Worm (Caenorhabditis elegans) whole organism, L3 larva: ENCODE data around the gene srw-63.

Experiments
- egl-27 ChIP-seq: sonication (generic microtip); optimal IDR thresholded peaks from 4 replicates; lab custom pipeline; 2017; ENCODE audit warnings: missing biosample characterization, missing genetic modification reagents, missing genetic modification characterization
- elt-2 ChIP-seq: sonication (generic microtip); optimal IDR thresholded peaks from 2 replicates; lab custom pipeline; 2016; ENCODE audit warnings: missing genetic modification reagents, mild to moderate bottlenecking, missing genetic modification characterization, missing compliant biosample characterization
- lin-39 ChIP-seq: fragments of 150-350 bp; optimal IDR thresholded peaks from 2 replicates; lab custom pipeline; 2018; ENCODE audit warnings: missing biosample characterization, missing genetic modification reagents, missing genetic modification characterization
- nhr-11 ChIP-seq: fragments of 150-350 bp; optimal IDR thresholded peaks from 2 replicates; lab custom pipeline; 2014; ENCODE audit warnings: missing biosample characterization, missing genetic modification characterization
- nhr-12 ChIP-seq: fragments of 150-350 bp; optimal IDR thresholded peaks from 2 replicates; lab custom pipeline; 2014; ENCODE audit warnings: missing biosample characterization, missing genetic modification characterization
- nhr-76 ChIP-seq: fragments of 150-350 bp; sonication (generic microtip); optimal IDR thresholded peaks from 5 replicates; lab custom pipeline; 2014; ENCODE audit warnings: missing biosample characterization, missing genetic modification characterization
- pha-4 ChIP-seq: fragments of 150-350 bp; optimal IDR thresholded peaks from 2 replicates; lab custom pipeline; 2014; ENCODE audit warnings: missing biosample characterization, missing genetic modification reagents, missing genetic modification characterization

- no peak for TF ChIP-seq pha-4
- TF ChIP-seq nhr-76 (tag; lab: Kevin White, UChicago): no peak
- no peak for TF ChIP-seq elt-2 (tag; lab: Kevin White, UChicago)
- peak; percentile 48 for TF ChIP-seq lin-39 (tag; lab: Kevin White, UChicago)
- no peak for TF ChIP-seq nhr-11 (tag; lab: Kevin White, UChicago)
- TF ChIP-seq egl-27 (tag; lab: Kevin White, UChicago): no peak
- TF ChIP-seq nhr-12 (tag; lab: Kevin White, UChicago): no peak
Measured at ce11 chrIV:14013692-14014091, 2.1 kb downstream of the srw-63 start.
